Fruit fly (Drosophila melanogaster) whole organism, adult: ENCODE measurements around the gene CG9030.

ENCODE experiments used
- CG33017 ChIP-seq: fragments of 200-800 bp; sonication (Bioruptor generic); optimal IDR thresholded peaks from 2 replicates; lab custom pipeline; 2018; ENCODE audit warnings: missing biosample characterization, mild to moderate bottlenecking, missing genetic modification characterization, moderate library complexity
- cic ChIP-seq: fragments of 200-800 bp; sonication (Bioruptor generic); optimal IDR thresholded peaks from 2 replicates; lab custom pipeline; 2017; ENCODE audit warnings: missing biosample characterization, mild to moderate bottlenecking, missing genetic modification characterization, moderate library complexity

DNA sequence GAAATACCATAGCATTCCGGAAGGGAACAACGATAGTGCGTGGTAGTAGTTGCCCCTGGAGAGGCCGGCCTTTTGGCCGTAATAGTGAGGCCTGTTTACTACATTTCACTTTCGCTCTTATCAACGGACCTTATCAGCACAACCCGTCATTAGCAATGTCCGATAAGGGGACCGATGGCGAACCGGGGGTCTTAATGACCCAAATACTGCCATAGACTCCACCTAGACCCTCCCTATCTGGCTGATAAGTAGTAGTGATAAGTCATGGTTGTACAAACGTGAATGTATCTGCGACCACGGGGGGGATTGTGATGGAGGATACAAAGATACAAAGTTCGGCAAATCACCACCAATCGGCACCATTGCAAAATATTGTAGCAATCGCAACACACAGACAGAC is 5.7 kb downstream of the CG9030 start:
- TF ChIP-seq cic (GFP tag; lab: Kevin White, UChicago), result no peak
- no peak for TF ChIP-seq CG33017 (tag; lab: Kevin White, UChicago)
